Worm (Caenorhabditis elegans) whole organism, young adult: ENCODE data around the gene nrps-1.

ENCODE experiments used
- ceh-91 ChIP-seq: fragments of 200-800 bp; sonication (Bioruptor generic); IDR thresholded peaks from 2 replicates; pipeline ENCODE4 v1.3.6; 2022; ENCODE audit warnings: missing genetic modification reagents, missing genetic modification characterization, missing compliant biosample characterization
- snpc-4 ChIP-seq, 5 experiments: fragments of 150-350 bp in 1 of 5; sonication (generic microtip) in 4 of 5; optimal IDR thresholded peaks; 2 replicates each; lab custom pipeline; 2014 to 2018; ENCODE audit warnings: missing genetic modification characterization in 5 of 5, missing biosample characterization in 3 of 5, antibody characterized with exemption in 2 of 5, mild to moderate bottlenecking in 2 of 5, missing compliant biosample characterization in 2 of 5, missing genotype in 2 of 5, moderate library complexity in 2 of 5, missing genetic modification reagents in 1 of 5

The nrps-1 gene

DNA sequence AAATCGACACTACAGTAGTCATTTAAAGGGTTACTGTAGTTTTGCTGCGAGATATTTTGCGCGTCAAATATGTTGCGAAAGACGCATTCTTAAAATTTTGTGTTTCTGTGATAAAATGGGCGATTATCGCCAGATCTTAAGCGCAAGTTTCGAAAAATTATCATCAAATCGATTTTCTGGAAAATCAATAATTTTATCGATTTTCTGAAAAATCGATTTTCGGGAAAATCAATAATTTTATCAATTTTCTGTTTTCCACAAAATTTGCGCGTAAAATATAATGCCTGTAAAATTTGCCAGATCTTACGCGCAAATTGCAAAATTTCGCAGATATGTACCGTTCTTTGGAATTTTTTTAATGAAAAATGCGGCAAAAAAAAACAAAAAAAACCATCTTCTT is 57.6 kb downstream of the nrps-1 start:
- no peak for TF ChIP-seq ceh-91 (GFP tag; lab: Robert Waterston, UW)
- TF ChIP-seq snpc-4 (GFP tag; optimal IDR thresholded peaks at IDR 0.05; lab: Kevin White, UChicago) = no peak
- TF ChIP-seq snpc-4 (tag; optimal IDR thresholded peaks at IDR 0.05; lab: Kevin White, UChicago) = no peak
